Fruit fly (Drosophila melanogaster) whole organism, wandering third instar larva: Measurements from ENCODE around the gene inaE.

Experiments
- Hnf4 ChIP-seq: fragments of 200-800 bp; sonication (Bioruptor generic); optimal IDR thresholded peaks from 2 replicates; lab custom pipeline; 2016; ENCODE audit warnings: missing biosample characterization, mild to moderate bottlenecking, missing genetic modification characterization
- Mio ChIP-seq: sonication (Bioruptor generic); optimal IDR thresholded peaks from 2 replicates; lab custom pipeline; 2016; ENCODE audit warnings: missing biosample characterization, missing genetic modification characterization

DNA sequence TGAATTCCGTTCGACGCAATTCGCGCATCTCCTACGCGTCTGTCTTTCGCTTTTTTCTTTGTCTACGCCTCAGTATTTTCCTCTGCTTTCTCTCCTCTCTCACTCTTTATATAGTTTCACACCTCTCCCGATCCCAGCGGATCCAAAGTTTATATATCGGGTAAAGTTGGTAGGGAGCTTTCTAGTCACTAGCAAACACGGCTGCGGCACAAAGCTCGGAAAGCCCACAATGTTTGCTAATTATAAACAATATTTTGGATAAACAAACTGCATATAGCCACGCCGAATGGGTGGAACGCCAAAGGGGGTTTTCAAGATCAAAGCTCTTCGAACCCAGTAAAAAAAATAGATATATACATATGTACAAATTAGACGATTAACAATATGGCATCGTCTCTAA is 56.6 kb downstream of the inaE start:
- TF ChIP-seq Mio (no peak), Hnf4 (GFP tag; lab: Kevin White, UChicago) (no peak)
